Worm (Caenorhabditis elegans): Measurements from ENCODE around the gene sam-4.

The sam-4 gene

ce11 chrII:5680703-5681102, 31.6 kb upstream of the sam-4 start, which contains the start of gene flp-27:
TSS of gene flp-27 (plus strand) at chrII:5681003.
- TF ChIP-seq crh-2 (tag; optimal IDR thresholded peaks at IDR 0.05) (no peak), dmd-4 (tag; optimal IDR thresholded peaks at IDR 0.05) (no peak), mdl-1 (tag; optimal IDR thresholded peaks at IDR 0.05) (no peak), unc-62 (GFP tag; optimal IDR thresholded peaks at IDR 0.05) (no peak), gmeb-1 (tag; optimal IDR thresholded peaks at IDR 0.05) (no peak), fos-1 (tag; optimal IDR thresholded peaks at IDR 0.05) (no peak)

- TF ChIP-seq nhr-10 (tag; optimal IDR thresholded peaks at IDR 0.05) (no peak), ztf-4 (tag; optimal IDR thresholded peaks at IDR 0.05) (no peak), alr-1 (tag; optimal IDR thresholded peaks at IDR 0.05) (no peak), ztf-11 (tag; optimal IDR thresholded peaks at IDR 0.05) (no peak), crh-2 (tag; optimal IDR thresholded peaks at IDR 0.05) (no peak), lsy-2 (tag; optimal IDR thresholded peaks at IDR 0.05) (no peak), ztf-1 (GFP tag; conservative IDR thresholded peaks at IDR 0.05) (no peak), ama-1 (optimal IDR thresholded peaks at IDR 0.05) (no peak), dmd-4 (tag; optimal IDR thresholded peaks at IDR 0.05) (no peak), peb-1 (tag; optimal IDR thresholded peaks at IDR 0.05) (no peak), gmeb-1 (tag; optimal IDR thresholded peaks at IDR 0.05) (no peak), nhr-12 (tag; optimal IDR thresholded peaks at IDR 0.05) (no peak), elt-1 (tag; optimal IDR thresholded peaks at IDR 0.05) (no peak), nhr-23 (tag; optimal IDR thresholded peaks at IDR 0.05) (no peak), skn-1 (tag; optimal IDR thresholded peaks at IDR 0.05) (no peak), aly-2 (tag; optimal IDR thresholded peaks at IDR 0.05) (no peak), snpc-4 (tag; optimal IDR thresholded peaks at IDR 0.05) (no peak), zag-1 (tag; optimal IDR thresholded peaks at IDR 0.05) (no peak), mbf-1 (tag; optimal IDR thresholded peaks at IDR 0.05) (no peak), blmp-1 (tag; optimal IDR thresholded peaks at IDR 0.05; ENCODE audit: insufficient read depth) (no peak)
Observed at ce11 chrII:5669580-5669979, 20.5 kb upstream of the sam-4 start, which contains the start of gene C25H3.17. TSS of gene C25H3.17 (minus strand) at chrII:5669680.

DNA sequence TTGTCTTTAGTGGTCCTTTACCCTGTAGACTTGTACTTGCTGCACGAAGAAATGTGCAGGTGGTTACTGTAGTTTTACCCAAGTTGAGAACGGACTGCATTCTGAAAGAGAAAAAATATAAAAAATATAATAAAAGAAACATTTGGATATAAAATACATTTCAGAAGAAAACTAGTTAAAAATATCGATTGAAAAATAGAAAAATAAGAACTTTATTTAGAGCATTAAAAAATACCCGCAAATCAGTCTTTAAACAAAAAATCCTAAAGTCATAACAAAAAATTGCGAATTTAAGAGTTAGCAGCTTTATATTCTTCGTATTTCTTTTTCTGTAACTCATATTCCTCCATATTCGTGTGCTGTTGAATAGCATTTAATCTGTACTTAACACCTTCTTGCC, 19.7 kb upstream of the sam-4 start, which contains the start of gene C25H3.7:
TSS of gene C25H3.7 (minus strand) at position 101 of the 400 bp plus-strand sequence.
- TF ChIP-seq unc-62 (GFP tag; optimal IDR thresholded peaks at IDR 0.05) = no peak
- no peak for TF ChIP-seq peb-1 (tag; optimal IDR thresholded peaks at IDR 0.05)
- no peak for TF ChIP-seq nhr-6 (tag; optimal IDR thresholded peaks at IDR 0.05)
- no peak for TF ChIP-seq ZK546.5 (tag; optimal IDR thresholded peaks at IDR 0.05)
- TF ChIP-seq Y55F3AM.14 (GFP tag; optimal IDR thresholded peaks at IDR 0.05) = no peak

DNA sequence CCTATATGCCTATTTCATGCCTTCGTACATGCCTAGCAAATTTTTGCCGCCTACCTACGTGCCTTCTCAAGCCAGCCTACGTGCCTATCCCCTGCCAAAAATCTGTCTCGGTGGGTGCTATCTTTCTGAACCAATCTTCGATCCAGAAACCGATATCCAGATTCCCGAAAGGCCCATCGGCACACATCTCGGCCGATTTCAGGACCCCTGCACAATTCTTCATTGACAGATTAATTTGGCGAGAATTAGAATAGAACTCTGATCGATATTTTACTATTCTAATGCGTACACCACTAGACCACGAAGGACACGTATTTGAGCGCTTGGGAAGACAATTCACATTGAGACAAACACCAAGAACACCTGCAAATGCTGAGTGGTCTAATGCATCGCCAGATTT, 18.5 kb upstream of the sam-4 start:
- TF ChIP-seq lin-13 (GFP tag; optimal IDR thresholded peaks at IDR 0.05) (no peak), unc-55 (GFP tag; optimal IDR thresholded peaks at IDR 0.05) (no peak), ztf-11 (tag; optimal IDR thresholded peaks at IDR 0.05) (no peak), nhr-237 (tag; optimal IDR thresholded peaks at IDR 0.05) (no peak), nhr-21 (tag; optimal IDR thresholded peaks at IDR 0.05) (no peak), nhr-10 (tag; optimal IDR thresholded peaks at IDR 0.05) (no peak), elt-3 (tag; optimal IDR thresholded peaks at IDR 0.05) (no peak), aly-2 (tag; optimal IDR thresholded peaks at IDR 0.05) (no peak), ama-1 (optimal IDR thresholded peaks at IDR 0.05) (no peak)

DNA sequence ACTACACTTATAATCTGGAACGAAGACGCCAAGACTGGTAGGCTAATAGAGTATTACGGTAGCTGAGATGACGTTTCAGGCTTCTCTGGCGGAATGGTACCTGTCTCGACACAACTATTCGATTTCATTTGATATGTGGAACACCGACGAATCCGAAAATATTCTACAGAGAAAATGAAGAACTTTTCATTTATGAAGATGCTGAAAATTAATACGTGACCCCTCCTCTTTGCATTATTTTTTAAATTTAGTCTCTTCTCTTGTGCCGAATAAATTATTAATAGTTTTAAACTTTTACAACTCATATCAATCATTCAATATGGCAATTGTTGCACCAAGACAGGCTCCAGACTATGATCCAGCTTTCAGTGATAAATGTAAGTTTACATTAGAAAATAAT, 16.9 kb upstream of the sam-4 start, which contains the start of gene C25H3.16:
TSS of gene C25H3.16 (plus strand) at position 301 of the 400 bp plus-strand sequence.
- no peak for TF ChIP-seq blmp-1 (tag; optimal IDR thresholded peaks at IDR 0.05; ENCODE audit: insufficient read depth)
- no peak for TF ChIP-seq R02D3.7 (tag; optimal IDR thresholded peaks at IDR 0.05)
- TF ChIP-seq ceh-82 (tag; optimal IDR thresholded peaks at IDR 0.05) = no peak
- no peak for TF ChIP-seq nhr-6 (tag; optimal IDR thresholded peaks at IDR 0.05)
- no peak for TF ChIP-seq C34F6.9 (tag; optimal IDR thresholded peaks at IDR 0.05)
- no peak for TF ChIP-seq zag-1 (tag; optimal IDR thresholded peaks at IDR 0.05)
- no peak for TF ChIP-seq nhr-11 (tag; optimal IDR thresholded peaks at IDR 0.05)
- no peak for TF ChIP-seq mab-5 (tag; optimal IDR thresholded peaks at IDR 0.05)
- no peak for TF ChIP-seq unc-62 (GFP tag; optimal IDR thresholded peaks at IDR 0.05)
- TF ChIP-seq Y55F3AM.14 (GFP tag; optimal IDR thresholded peaks at IDR 0.05) = no peak
- no peak for TF ChIP-seq ztf-1 (GFP tag; conservative IDR thresholded peaks at IDR 0.05)
- TF ChIP-seq nhr-21 (tag; optimal IDR thresholded peaks at IDR 0.05) = no peak
- no peak for TF ChIP-seq ceh-16 (tag; optimal IDR thresholded peaks at IDR 0.05)
- no peak for TF ChIP-seq fos-1 (tag; optimal IDR thresholded peaks at IDR 0.05)
- no peak for TF ChIP-seq lin-39 (tag; optimal IDR thresholded peaks at IDR 0.05)
- TF ChIP-seq ztf-11 (tag; optimal IDR thresholded peaks at IDR 0.05) = no peak
- no peak for TF ChIP-seq nhr-25 (tag; optimal IDR thresholded peaks at IDR 0.05)
- no peak for TF ChIP-seq dmd-4 (tag; optimal IDR thresholded peaks at IDR 0.05)
- no peak for TF ChIP-seq ama-1 (optimal IDR thresholded peaks at IDR 0.05)
- no peak for TF ChIP-seq nhr-237 (tag; optimal IDR thresholded peaks at IDR 0.05)
